Fruit fly (Drosophila melanogaster) whole organism, pupa: Measurements from ENCODE around the gene mmm.

Source experiments
- CG13204 ChIP-seq: fragments of 200-800 bp; sonication (Bioruptor generic); optimal IDR thresholded peaks from 2 replicates; lab custom pipeline; 2018; ENCODE audit warnings: missing biosample characterization, mild to moderate bottlenecking, missing genetic modification characterization, moderate library complexity
- CG8301 ChIP-seq: fragments of 200-800 bp; sonication (Bioruptor generic); optimal IDR thresholded peaks from 2 replicates; lab custom pipeline; 2018; ENCODE audit warnings: missing biosample characterization, mild to moderate bottlenecking, missing genetic modification characterization

mmm gene

DNA sequence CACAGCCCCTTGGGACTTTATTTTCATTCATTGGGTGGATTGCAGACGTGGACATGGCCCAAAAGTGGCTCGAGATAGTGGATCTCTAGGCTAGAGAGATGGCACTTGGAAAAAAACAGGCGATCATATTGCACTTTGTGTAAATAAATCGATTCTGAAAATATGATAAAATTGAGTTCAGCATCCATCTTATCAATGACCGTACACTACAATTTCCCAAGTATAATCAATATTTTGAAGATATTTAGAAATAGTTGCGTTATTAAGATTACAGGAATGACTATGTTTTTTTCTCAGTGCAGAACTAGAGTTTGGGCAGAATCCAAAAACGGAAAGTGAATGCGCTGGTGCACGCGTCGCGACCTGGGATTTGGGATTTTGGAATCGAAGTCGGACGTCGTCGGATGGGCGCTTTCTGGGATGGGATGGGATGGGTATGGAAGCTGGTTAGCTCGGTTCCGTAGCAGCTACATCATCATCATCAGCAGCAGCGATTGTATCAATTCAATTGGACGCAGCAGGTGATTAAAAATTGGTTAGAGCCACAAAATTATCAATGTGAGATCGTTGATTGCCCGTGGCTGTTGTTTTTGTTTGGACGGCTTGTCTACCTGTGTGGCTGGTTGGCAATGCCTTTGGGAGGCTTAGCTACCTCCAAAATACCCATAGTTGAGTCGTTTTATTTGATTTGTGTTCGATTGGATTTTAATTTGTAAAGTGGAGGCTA, 51.7 kb downstream of the mmm start:
- no peak for TF ChIP-seq CG13204 (GFP tag; lab: Kevin White, UChicago)
- peak; percentile 13 for TF ChIP-seq CG8301
